Fruit fly (Drosophila melanogaster) whole organism, embryonic: ENCODE measurements around the gene CG32260.

Experiments
- Atf6 ChIP-seq: fragments of 200-800 bp; sonication (Bioruptor generic); IDR thresholded peaks from 2 replicates; pipeline ENCODE4 v1.3.6; 2022; ENCODE audit warnings: missing biosample characterization, missing genetic modification characterization
- CG11085 ChIP-seq: fragments of 200-800 bp; sonication (Bioruptor generic); IDR thresholded peaks from 2 replicates; pipeline ENCODE4 v1.3.6; 2022; ENCODE audit warnings: missing biosample characterization, missing genetic modification characterization
- CG11723 ChIP-seq: fragments of 200-800 bp; sonication (Bioruptor generic); optimal IDR thresholded peaks from 2 replicates; lab custom pipeline; 2017; ENCODE audit warnings: missing biosample characterization, mild to moderate bottlenecking, missing genetic modification characterization
- CG12659 ChIP-seq: fragments of 200-800 bp; sonication (Bioruptor generic); optimal IDR thresholded peaks from 3 replicates; lab custom pipeline; 2017; ENCODE audit warnings: mild to moderate bottlenecking, missing biosample characterization, missing genetic modification reagents, missing genetic modification characterization
- CG14014 ChIP-seq: fragments of 200-800 bp; sonication (Bioruptor generic); IDR thresholded peaks from 2 replicates; pipeline ENCODE4 v1.3.6; 2022; ENCODE audit warnings: missing biosample characterization, missing genetic modification characterization
- CG1603 ChIP-seq: fragments of 200-800 bp; sonication (Bioruptor generic); optimal IDR thresholded peaks from 2 replicates; lab custom pipeline; 2019; ENCODE audit warnings: missing biosample characterization, mild to moderate bottlenecking, missing genetic modification characterization, moderate library complexity
- CG16813 ChIP-seq: fragments of 200-800 bp; sonication (Bioruptor generic); IDR thresholded peaks from 3 replicates; pipeline ENCODE4 v1.3.6; 2022; ENCODE audit warnings: missing biosample characterization, missing genetic modification characterization; ENCODE audit not compliant: partially characterized antibody
- CG17186 ChIP-seq: fragments of 200-800 bp; sonication (Bioruptor generic); optimal IDR thresholded peaks from 3 replicates; lab custom pipeline; 2017; ENCODE audit warnings: missing biosample characterization, missing genetic modification reagents, missing genetic modification characterization
- CG17385 ChIP-seq: fragments of 200-800 bp; sonication (Bioruptor generic); optimal IDR thresholded peaks from 3 replicates; lab custom pipeline; 2018; ENCODE audit warnings: missing biosample characterization, mild to moderate bottlenecking, missing genetic modification characterization
- CG18011 ChIP-seq: fragments of 200-800 bp; sonication (Bioruptor generic); optimal IDR thresholded peaks from 2 replicates; lab custom pipeline; 2017; ENCODE audit warnings: missing biosample characterization, missing genetic modification characterization, mild to moderate bottlenecking, moderate library complexity, missing genotype
- CG18619 ChIP-seq: fragments of 200-800 bp; sonication (Bioruptor generic); optimal IDR thresholded peaks from 3 replicates; lab custom pipeline; 2017; ENCODE audit warnings: missing biosample characterization, mild to moderate bottlenecking, missing genetic modification characterization
- CG2712 ChIP-seq: fragments of 200-800 bp; optimal IDR thresholded peaks from 3 replicates; lab custom pipeline; 2019; ENCODE audit warnings: missing biosample characterization, mild to moderate bottlenecking, missing genetic modification characterization, moderate library complexity
- CG3281 ChIP-seq: fragments of 200-800 bp; sonication (Bioruptor generic); optimal IDR thresholded peaks from 3 replicates; lab custom pipeline; 2017; ENCODE audit warnings: missing biosample characterization, mild to moderate bottlenecking, missing genetic modification characterization
- CG3847 ChIP-seq: fragments of 200-800 bp; sonication (Bioruptor generic); IDR thresholded peaks from 2 replicates; pipeline ENCODE4 v1.3.6; 2022; ENCODE audit warnings: missing biosample characterization, missing genetic modification characterization
- CG42726 ChIP-seq: fragments of 200-800 bp; sonication (Bioruptor generic); IDR thresholded peaks from 2 replicates; pipeline ENCODE4 v1.3.6; 2022; ENCODE audit warnings: missing biosample characterization, missing genetic modification characterization; ENCODE audit not compliant: partially characterized antibody
- CG6272 ChIP-seq: fragments of 200-800 bp; sonication (Bioruptor generic); IDR thresholded peaks from 2 replicates; pipeline ENCODE4 v1.3.6; 2022; ENCODE audit warnings: missing biosample characterization, missing genetic modification characterization
- CG8359 ChIP-seq: fragments of 200-800 bp; sonication (Bioruptor generic); optimal IDR thresholded peaks from 2 replicates; lab custom pipeline; 2017; ENCODE audit warnings: missing biosample characterization, mild to moderate bottlenecking, missing genetic modification characterization, borderline replicate concordance
- CG8924 ChIP-seq: fragments of 200-800 bp; optimal IDR thresholded peaks from 3 replicates; lab custom pipeline; 2019; ENCODE audit warnings: missing biosample characterization, mild to moderate bottlenecking, missing genetic modification characterization, moderate library complexity
- CG9932 ChIP-seq: fragments of 200-800 bp; sonication (Bioruptor generic); IDR thresholded peaks from 2 replicates; pipeline ENCODE4 v1.3.6; 2022; ENCODE audit warnings: missing biosample characterization, missing genetic modification characterization
- Dp ChIP-seq: fragments of 200-800 bp; sonication (Bioruptor generic); optimal IDR thresholded peaks from 2 replicates; lab custom pipeline; 2018; ENCODE audit warnings: missing biosample characterization, mild to moderate bottlenecking, missing genetic modification characterization, moderate library complexity
- Eip74EF ChIP-seq, 2 experiments: fragments of 200-800 bp in 1 of 2; fragments of >200 bp in 1 of 2; sonication (Bioruptor generic) in 1 of 2; optimal IDR thresholded peaks; 2 replicates each; lab custom pipeline; 2017 to 2019; ENCODE audit warnings: missing biosample characterization in 2 of 2, missing genetic modification characterization in 2 of 2, mild to moderate bottlenecking in 1 of 2, moderate library complexity in 1 of 2
- Elba2 ChIP-seq: fragments of 200-800 bp; sonication (Bioruptor generic); optimal IDR thresholded peaks from 3 replicates; lab custom pipeline; 2016; ENCODE audit warnings: missing biosample characterization, missing genetic modification characterization
- Hr78 ChIP-seq, 2 experiments: fragments of 200-800 bp in 1 of 2; fragments of >200 bp in 1 of 2; sonication (Bioruptor generic) in 1 of 2; optimal IDR thresholded peaks; 2 replicates each; lab custom pipeline; 2017 to 2019; ENCODE audit warnings: missing biosample characterization in 2 of 2, missing genetic modification characterization in 2 of 2, mild to moderate bottlenecking in 1 of 2, moderate library complexity in 1 of 2
- Mad ChIP-seq: fragments of 200-800 bp; sonication (Bioruptor generic); optimal IDR thresholded peaks from 2 replicates; lab custom pipeline; 2016; ENCODE audit warnings: missing biosample characterization, missing genetic modification characterization
- Nf-YC ChIP-seq: fragments of 200-800 bp; optimal IDR thresholded peaks from 3 replicates; lab custom pipeline; 2019; ENCODE audit warnings: missing biosample characterization, mild to moderate bottlenecking, missing genetic modification characterization, moderate library complexity
- Opbp ChIP-seq: fragments of 200-800 bp; sonication (Bioruptor generic); IDR thresholded peaks from 3 replicates; pipeline ENCODE4 v1.3.6; 2022; ENCODE audit warnings: missing biosample characterization, missing genetic modification characterization; ENCODE audit not compliant: partially characterized antibody
- Pdp1 ChIP-seq, 2 experiments: fragments of 200-800 bp; sonication (Bioruptor generic); optimal IDR thresholded peaks; 3 replicates each; lab custom pipeline; 2016; ENCODE audit warnings: missing biosample characterization in 2 of 2, missing genetic modification characterization in 2 of 2, mild to moderate bottlenecking in 1 of 2, moderate library complexity in 1 of 2
- Ptx1 ChIP-seq: fragments of 200-800 bp; sonication (Bioruptor generic); IDR thresholded peaks from 2 replicates; pipeline ENCODE4 v1.3.6; 2022; ENCODE audit warnings: missing biosample characterization, missing genetic modification characterization
- Rfx ChIP-seq: fragments of 200-800 bp; sonication (Bioruptor generic); IDR thresholded peaks from 2 replicates; pipeline ENCODE4 v1.3.6; 2022; ENCODE audit warnings: missing biosample characterization, missing genetic modification characterization
- Side ChIP-seq: fragments of 200-800 bp; sonication (Bioruptor generic); optimal IDR thresholded peaks from 2 replicates; lab custom pipeline; 2016; ENCODE audit warnings: missing biosample characterization, missing genetic modification characterization
- Sin3A ChIP-seq: fragments of >200 bp; optimal IDR thresholded peaks from 2 replicates; lab custom pipeline; 2018
- Spps ChIP-seq: fragments of 200-800 bp; sonication (Bioruptor generic); optimal IDR thresholded peaks from 2 replicates; lab custom pipeline; 2018; ENCODE audit warnings: missing biosample characterization, mild to moderate bottlenecking, missing genetic modification characterization
- Trl ChIP-seq, 3 experiments: fragments of >200 bp in 2 of 3; fragments of 200-800 bp in 1 of 3; sonication (Bioruptor generic) in 1 of 3; optimal IDR thresholded peaks; 2 replicates in 1 of 3; 3 replicates in 2 of 3; lab custom pipeline; 2016 to 2017; ENCODE audit warnings: missing biosample characterization in 1 of 3, missing genetic modification characterization in 1 of 3
- ase ChIP-seq: fragments of 200-800 bp; sonication (Bioruptor generic); IDR thresholded peaks from 3 replicates; pipeline ENCODE4 v1.3.6; 2022; ENCODE audit warnings: missing biosample characterization, missing genetic modification characterization
- az2 ChIP-seq: fragments of 200-800 bp; sonication (Bioruptor generic); optimal IDR thresholded peaks from 3 replicates; lab custom pipeline; 2016; ENCODE audit warnings: missing biosample characterization, missing genetic modification characterization
- exex ChIP-seq: fragments of 200-800 bp; sonication (Bioruptor generic); optimal IDR thresholded peaks from 4 replicates; lab custom pipeline; 2018; ENCODE audit warnings: missing biosample characterization, mild to moderate bottlenecking, missing genetic modification characterization, moderate library complexity
- hbn ChIP-seq: fragments of 200-800 bp; sonication (Bioruptor generic); IDR thresholded peaks from 2 replicates; pipeline ENCODE4 v1.3.6; 2022; ENCODE audit warnings: missing biosample characterization, missing genetic modification characterization; ENCODE audit not compliant: partially characterized antibody
- inv ChIP-seq: fragments of 200-800 bp; sonication (Bioruptor generic); IDR thresholded peaks from 2 replicates; pipeline ENCODE4 v1.3.6; 2022; ENCODE audit warnings: missing biosample characterization, missing genetic modification characterization; ENCODE audit not compliant: partially characterized antibody
- klu ChIP-seq: fragments of 200-800 bp; sonication (Bioruptor generic); IDR thresholded peaks from 2 replicates; pipeline ENCODE4 v1.3.6; 2022; ENCODE audit warnings: missing biosample characterization, missing genetic modification characterization
- luna ChIP-seq: fragments of 200-800 bp; sonication (Bioruptor generic); optimal IDR thresholded peaks from 2 replicates; lab custom pipeline; 2016; ENCODE audit warnings: missing biosample characterization, missing genetic modification characterization
- onecut ChIP-seq: fragments of 200-800 bp; sonication (Bioruptor generic); IDR thresholded peaks from 2 replicates; pipeline ENCODE4 v1.3.6; 2022; ENCODE audit warnings: missing biosample characterization, missing genetic modification characterization
- org-1 ChIP-seq: fragments of 200-800 bp; sonication (Bioruptor generic); optimal IDR thresholded peaks from 2 replicates; lab custom pipeline; 2017; ENCODE audit warnings: missing biosample characterization, missing genetic modification characterization
- rib ChIP-seq: fragments of 200-800 bp; sonication (Bioruptor generic); IDR thresholded peaks from 2 replicates; pipeline ENCODE4 v1.3.6; 2022; ENCODE audit warnings: missing biosample characterization, missing genetic modification characterization
- seq ChIP-seq: fragments of 200-800 bp; sonication (Bioruptor generic); IDR thresholded peaks from 2 replicates; pipeline ENCODE4 v1.3.6; 2022; ENCODE audit warnings: missing biosample characterization, missing genetic modification characterization
- ssp ChIP-seq: fragments of 200-800 bp; sonication (Bioruptor generic); IDR thresholded peaks from 2 replicates; pipeline ENCODE4 v1.3.6; 2022; ENCODE audit warnings: missing biosample characterization, missing genetic modification characterization
- vnd ChIP-seq: fragments of 200-800 bp; sonication (Bioruptor generic); IDR thresholded peaks from 3 replicates; pipeline ENCODE4 v1.3.6; 2022; ENCODE audit warnings: missing biosample characterization, missing genetic modification characterization; ENCODE audit not compliant: partially characterized antibody
- zfh1 ChIP-seq: fragments of 200-800 bp; sonication (Bioruptor generic); IDR thresholded peaks from 3 replicates; pipeline ENCODE4 v1.3.6; 2022; ENCODE audit warnings: missing biosample characterization, missing genetic modification characterization

The CG32260 gene

dm6 chr3L:4193730-4194649 is 51.8 kb downstream of the CG32260 start, which contains the start of gene CG43367 (continued):
- TF ChIP-seq CG9932, result peak; percentile 38
- no peak for TF ChIP-seq CG3281 (GFP tag; lab: Kevin White, UChicago)
- TF ChIP-seq CG18011 (GFP tag; lab: Kevin White, UChicago), result no peak
- no peak for TF ChIP-seq Spps
- TF ChIP-seq CG1603 (tag; lab: Kevin White, UChicago), result no peak
- TF ChIP-seq ssp (GFP tag; lab: Robert Waterston, UW), result no peak
- TF ChIP-seq CG18619 (GFP tag; lab: Kevin White, UChicago), result no peak
- no peak for TF ChIP-seq CG8924
- TF ChIP-seq ase (GFP tag; lab: Robert Waterston, UW), result no peak
- TF ChIP-seq CG12659, result no peak
- no peak for TF ChIP-seq CG8359
- peak; percentile 15 for TF ChIP-seq CG17186 (GFP tag; lab: Kevin White, UChicago)
- TF ChIP-seq CG14014, result no peak; the same call in 1 of the 2 replicates
- TF ChIP-seq Elba2 (GFP tag; lab: Kevin White, UChicago), result peak; percentile 82
- TF ChIP-seq CG11085 (GFP tag; lab: Robert Waterston, UW), result no peak
- no peak for TF ChIP-seq Trl (optimal IDR thresholded peaks at IDR 0.05; lab: Kevin White, UChicago)
- TF ChIP-seq Trl (GFP tag; optimal IDR thresholded peaks at IDR 0.05; lab: Kevin White, UChicago), result no peak
- 0 out of 3 replicates have a peak, but pooled peaks have one; percentile 12 for TF ChIP-seq zfh1 (GFP tag; lab: Robert Waterston, UW)
- no peak for TF ChIP-seq Eip74EF (GFP tag; optimal IDR thresholded peaks at IDR 0.05; lab: Kevin White, UChicago)
- no peak for TF ChIP-seq inv (GFP tag; lab: Robert Waterston, UW)
- peak; percentile 67 for TF ChIP-seq Rfx (GFP tag; lab: Robert Waterston, UW)
- TF ChIP-seq Dp (GFP tag; lab: Kevin White, UChicago), result peak; percentile 97
- TF ChIP-seq Atf6 (GFP tag; lab: Robert Waterston, UW), result 0 out of 2 replicates have a peak, but pooled peaks have one; percentile 22
- peak in 1 of 2 experiments; percentile 93 for TF ChIP-seq Pdp1 (GFP tag; optimal IDR thresholded peaks at IDR 0.05; lab: Kevin White, UChicago)
- TF ChIP-seq Ptx1, result no peak
- TF ChIP-seq seq, result no peak
- no peak for TF ChIP-seq exex
- TF ChIP-seq klu (GFP tag; lab: Robert Waterston, UW), result 0 out of 2 replicates have a peak, but pooled peaks have one; percentile 21
- TF ChIP-seq CG2712, result no peak
- no peak for TF ChIP-seq CG6272
- TF ChIP-seq hbn, result no peak
- TF ChIP-seq CG11723 (GFP tag; lab: Kevin White, UChicago), result no peak
- no peak for TF ChIP-seq az2 (GFP tag; lab: Kevin White, UChicago)
- no peak for TF ChIP-seq vnd (GFP tag; lab: Robert Waterston, UW)
- peak; percentile 20 for TF ChIP-seq Side (GFP tag; lab: Kevin White, UChicago)
- no peak for TF ChIP-seq CG16813 (GFP tag; lab: Robert Waterston, UW)
- peak; percentile 56 for TF ChIP-seq CG3847 (GFP tag; lab: Robert Waterston, UW)
- TF ChIP-seq Hr78 (GFP tag; optimal IDR thresholded peaks at IDR 0.05; lab: Kevin White, UChicago), result no peak
- TF ChIP-seq onecut (GFP tag; lab: Robert Waterston, UW), result no peak
- TF ChIP-seq rib (GFP tag; lab: Robert Waterston, UW), result no peak
- 0 out of 2 replicates have a peak, but pooled peaks have one; percentile 29 for TF ChIP-seq CG42726 (GFP tag; lab: Robert Waterston, UW)
- TF ChIP-seq Opbp (GFP tag; lab: Robert Waterston, UW), result peak; percentile 50; the same call in 1 of the 3 replicates
- TF ChIP-seq Mad, result no peak
- peak; percentile 99 for TF ChIP-seq CG17385
- TF ChIP-seq luna (GFP tag; lab: Kevin White, UChicago), result no peak
- peak; percentile 27 for TF ChIP-seq Sin3A
- TF ChIP-seq org-1 (GFP tag; lab: Kevin White, UChicago), result no peak
- no peak for TF ChIP-seq Nf-YC (tag; lab: Kevin White, UChicago)
